Worm (Caenorhabditis elegans): Measurements from ENCODE around the gene C34E11.2.

- TF ChIP-seq snpc-4 (tag; optimal IDR thresholded peaks at IDR 0.05), result no peak
- TF ChIP-seq nhr-28 (tag; optimal IDR thresholded peaks at IDR 0.05), result no peak
- TF ChIP-seq ceh-43 (GFP tag; optimal IDR thresholded peaks at IDR 0.05), result no peak
- no peak for TF ChIP-seq elt-1 (tag; optimal IDR thresholded peaks at IDR 0.05; ENCODE audit: borderline replicate concordance, insufficient read depth)
- TF ChIP-seq cnd-1 (tag; optimal IDR thresholded peaks at IDR 0.05), result no peak
- TF ChIP-seq blmp-1 (tag; optimal IDR thresholded peaks at IDR 0.05), result no peak
- no peak for TF ChIP-seq pha-4 (tag; optimal IDR thresholded peaks at IDR 0.05)
- TF ChIP-seq nhr-76 (tag; optimal IDR thresholded peaks at IDR 0.05), result no peak
- TF ChIP-seq unc-62 (GFP tag; optimal IDR thresholded peaks at IDR 0.05), result no peak
- no peak for TF ChIP-seq nhr-12 (tag; optimal IDR thresholded peaks at IDR 0.05)
- TF ChIP-seq nhr-2 (tag; optimal IDR thresholded peaks at IDR 0.05), result no peak
- no peak for TF ChIP-seq flh-1 (GFP tag; optimal IDR thresholded peaks at IDR 0.05)
- no peak for TF ChIP-seq ztf-11 (tag; optimal IDR thresholded peaks at IDR 0.05)
Measured at ce11 chrX:11758809-11759208, 55.7 kb downstream of the C34E11.2 start, which contains the start of gene lact-7.
